Fruit fly (Drosophila melanogaster): ENCODE measurements around the gene Fgop2.

DNA sequence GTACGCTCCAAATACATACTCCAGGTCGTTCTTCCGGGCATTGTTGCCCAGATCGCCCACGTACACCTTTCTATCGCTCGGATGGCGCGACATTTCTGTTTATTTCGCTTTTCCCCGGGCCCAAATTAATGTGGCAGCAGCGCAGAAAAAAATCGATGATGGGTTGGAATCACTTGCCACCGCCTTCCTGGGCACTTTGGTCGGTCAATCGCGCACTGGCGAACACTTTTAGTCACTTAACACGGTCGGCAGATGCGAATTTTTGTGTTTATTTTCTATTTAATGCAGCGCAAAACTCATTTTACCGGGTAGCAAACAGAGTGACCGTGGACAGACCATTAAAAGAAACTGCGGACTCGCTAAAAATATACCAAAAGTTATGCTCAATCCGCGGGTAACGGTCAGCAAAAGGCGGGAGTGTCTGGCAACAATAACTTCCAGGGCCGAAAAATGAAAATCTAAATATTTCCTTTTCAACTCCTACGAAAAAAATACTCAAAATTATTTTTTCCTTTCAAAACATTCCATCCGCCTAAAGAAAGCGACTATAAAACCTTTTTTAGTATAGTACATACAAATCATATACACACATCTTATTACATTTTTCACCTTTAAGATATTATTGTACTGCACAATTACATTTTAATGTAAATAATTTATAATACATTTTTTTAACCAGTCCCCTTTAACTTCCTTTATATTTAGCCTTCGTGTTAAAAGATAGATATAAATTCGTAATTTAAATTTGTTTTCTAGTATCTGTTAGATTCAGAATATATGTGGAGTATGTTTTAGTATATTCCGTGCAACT, 25.0 kb downstream of the Fgop2 start, which contains the start of gene x16:
- TF ChIP-seq EcR (GFP tag; optimal IDR thresholded peaks at IDR 0.05) (no peak), CG12605 (GFP tag; IDR thresholded peaks at IDR 0.05) (no peak), Ets98B (GFP tag; IDR thresholded peaks at IDR 0.05) (no peak), CG34367 (tag; optimal IDR thresholded peaks at IDR 0.05) (no peak), CG8301 (tag; optimal IDR thresholded peaks at IDR 0.05) (no peak), Snoo (tag; optimal IDR thresholded peaks at IDR 0.05) (no peak), CG32121 (GFP tag; IDR thresholded peaks at IDR 0.05) (no peak), Pif1B (GFP tag; optimal IDR thresholded peaks at IDR 0.05) (no peak), CG13204 (GFP tag; optimal IDR thresholded peaks at IDR 0.05) (no peak), CG4496 (GFP tag; IDR thresholded peaks at IDR 0.05) (no peak), gl (tag; optimal IDR thresholded peaks at IDR 0.05) (no peak), CG14655 (GFP tag; optimal IDR thresholded peaks at IDR 0.05) (no peak), CG15710 (tag; optimal IDR thresholded peaks at IDR 0.05) (no peak), rn (GFP tag; IDR thresholded peaks at IDR 0.05) (no peak)

All from whole organism, pupa.